Fruit fly (Drosophila melanogaster): ENCODE data around the gene CG32176.

DNA sequence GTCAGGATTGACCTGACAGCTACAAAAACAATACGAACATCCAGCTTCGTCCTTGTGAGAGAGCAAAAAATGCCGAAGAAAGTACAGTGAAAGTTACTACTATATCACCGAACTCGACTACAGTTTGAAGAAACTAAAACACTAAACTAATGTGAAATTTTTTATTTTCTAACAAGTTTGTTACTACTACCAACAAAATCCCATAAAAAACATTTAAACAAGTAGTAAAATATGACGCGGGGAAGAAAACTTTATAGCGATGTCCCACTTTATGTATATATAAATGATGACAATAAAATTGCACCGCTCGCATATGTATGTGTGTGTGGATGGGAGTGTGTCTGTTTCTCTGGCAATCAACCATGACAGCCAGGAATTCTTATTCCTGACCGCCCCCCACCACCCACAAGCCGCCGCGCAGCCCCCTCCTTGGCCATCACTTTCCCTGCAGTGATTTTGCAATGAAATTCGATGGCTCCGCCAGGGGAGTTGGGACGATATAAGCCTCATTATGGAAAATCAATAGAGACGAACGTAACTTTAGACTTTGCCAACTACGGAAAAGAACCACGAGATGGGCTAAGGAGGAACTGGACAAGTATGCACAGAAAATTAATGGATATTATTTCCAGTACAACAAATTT is 27.8 kb downstream of the CG32176 start:
- TF ChIP-seq Crg-1 (GFP tag; optimal IDR thresholded peaks at IDR 0.05): no peak
- TF ChIP-seq CG1620 (GFP tag; optimal IDR thresholded peaks at IDR 0.05): no peak
- no peak for TF ChIP-seq CG14711 (tag; optimal IDR thresholded peaks at IDR 0.05)
